Worm (Caenorhabditis elegans): ENCODE measurements around the gene ZK795.3.
A peak's percentile ranks its signal among the peaks of the same experiment; 100 is the strongest.

The ZK795.3 gene

ce11 chrIV:12585966-12586365 lies 26.8 kb downstream of the ZK795.3 start, which contains the start of gene K08E7.8:
Gene K08E7.8, minus strand, starts transcription at chrIV:12586066.
- TF ChIP-seq nhr-102 (tag; optimal IDR thresholded peaks at IDR 0.05), result no peak
- no peak for TF ChIP-seq madf-9 (GFP tag; conservative IDR thresholded peaks at IDR 0.05)
- no peak for TF ChIP-seq egl-43 (GFP tag; IDR thresholded peaks at IDR 0.05)
- no peak for TF ChIP-seq lsy-2 (tag; optimal IDR thresholded peaks at IDR 0.05)
- no peak for TF ChIP-seq lin-39 (tag; optimal IDR thresholded peaks at IDR 0.05)
- no peak for TF ChIP-seq dmd-8 (GFP tag; IDR thresholded peaks at IDR 0.05)
- TF ChIP-seq F37D6.2 (tag; optimal IDR thresholded peaks at IDR 0.05), result no peak
- TF ChIP-seq jun-1 (tag; optimal IDR thresholded peaks at IDR 0.05), result no peak
- TF ChIP-seq tra-1 (GFP tag; IDR thresholded peaks at IDR 0.05), result no peak
- TF ChIP-seq nhr-25 (tag; optimal IDR thresholded peaks at IDR 0.05; ENCODE audit: borderline replicate concordance, insufficient read depth), result no peak
- no peak for TF ChIP-seq F44E2.7 (GFP tag; IDR thresholded peaks at IDR 0.05)
- no peak for TF ChIP-seq zip-2 (tag; optimal IDR thresholded peaks at IDR 0.05)
- no peak for TF ChIP-seq mdl-1 (tag; optimal IDR thresholded peaks at IDR 0.05)
- TF ChIP-seq ceh-82 (tag; optimal IDR thresholded peaks at IDR 0.05), result no peak
- no peak for TF ChIP-seq dpl-1 (GFP tag; optimal IDR thresholded peaks at IDR 0.05)
- no peak for TF ChIP-seq ceh-28 (tag; optimal IDR thresholded peaks at IDR 0.05)
- TF ChIP-seq daf-8 (GFP tag; IDR thresholded peaks at IDR 0.05), result no peak

ce11 chrIV:12590373-12590772 lies 31.2 kb downstream of the ZK795.3 start, which contains the start of gene cul-6:
Gene cul-6, minus strand, starts transcription at chrIV:12590451.
- TF ChIP-seq lir-3 (tag; optimal IDR thresholded peaks at IDR 0.05), result no peak
- TF ChIP-seq tra-1 (GFP tag; IDR thresholded peaks at IDR 0.05), result no peak
- TF ChIP-seq daf-19 (GFP tag; conservative IDR thresholded peaks at IDR 0.05), result no peak
- TF ChIP-seq ZK337.2 (GFP tag; IDR thresholded peaks at IDR 0.05), result no peak
- TF ChIP-seq madf-5 (GFP tag; IDR thresholded peaks at IDR 0.05), result no peak
- TF ChIP-seq gei-8 (GFP tag; optimal IDR thresholded peaks at IDR 0.05), result no peak

DNA sequence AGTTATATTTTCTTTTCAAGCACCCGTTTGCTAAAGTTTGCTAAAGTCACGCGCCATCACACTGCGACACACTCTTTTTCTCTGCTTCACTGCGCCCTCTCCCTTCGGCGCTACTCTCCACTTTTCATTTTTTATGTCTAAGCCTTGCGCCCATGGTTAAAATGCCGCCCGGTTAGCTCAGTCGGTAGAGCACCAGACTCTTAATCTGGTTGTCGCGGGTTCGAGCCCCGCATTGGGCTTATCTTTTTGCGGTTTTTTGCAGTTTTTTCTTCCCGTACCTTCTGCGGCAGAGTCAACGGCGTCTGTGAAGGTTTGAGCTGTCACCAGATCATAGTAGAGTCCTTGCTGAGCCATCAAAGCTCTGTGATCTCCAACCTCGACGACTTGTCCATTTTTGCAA lies 35.4 kb downstream of the ZK795.3 start:
- TF ChIP-seq D1046.2 (GFP tag; IDR thresholded peaks at IDR 0.05) (peak; percentile 90), ama-1 (optimal IDR thresholded peaks at IDR 0.05) (no peak), aha-1 (tag) (peak; percentile 99), unc-62 (GFP tag; optimal IDR thresholded peaks at IDR 0.05 in 1 of 2) (no peak), unc-62 (tag; optimal IDR thresholded peaks at IDR 0.05) (no peak), lin-29 (GFP tag; IDR thresholded peaks at IDR 0.05) (peak; percentile 43; the same call in 1 of the 2 replicates), dmd-6 (GFP tag; IDR thresholded peaks at IDR 0.05) (peak; percentile 79), dpl-1 (GFP tag; optimal IDR thresholded peaks at IDR 0.05) (peak; percentile 38), Y105C5A.15 (GFP tag; IDR thresholded peaks at IDR 0.05) (peak; percentile 84; the same call in 1 of the 2 replicates), ceh-44 (GFP tag; IDR thresholded peaks at IDR 0.05) (peak; percentile 74; the same call in 1 of the 2 replicates), arid-1 (GFP tag; conservative IDR thresholded peaks at IDR 0.05) (peak; percentile 87), set-16 (GFP tag; IDR thresholded peaks at IDR 0.05) (peak; percentile 61), spr-1 (tag; optimal IDR thresholded peaks at IDR 0.05) (peak; percentile 66), nhr-42 (GFP tag; IDR thresholded peaks at IDR 0.05) (peak; percentile 65; the same call in 1 of the 2 replicates), nhr-10 (tag; optimal IDR thresholded peaks at IDR 0.05) (no peak), fkh-10 (GFP tag; optimal IDR thresholded peaks at IDR 0.05) (peak; percentile 26), rbr-2 (tag; optimal IDR thresholded peaks at IDR 0.05) (peak; percentile 83), lsy-2 (tag; optimal IDR thresholded peaks at IDR 0.05) (no peak), skn-1 (tag; optimal IDR thresholded peaks at IDR 0.05) (no peak), hlh-30 (tag; optimal IDR thresholded peaks at IDR 0.05; ENCODE audit: insufficient read depth) (peak; percentile 95), dmd-9 (GFP tag; IDR thresholded peaks at IDR 0.05) (peak; percentile 84), dve-1 (tag; optimal IDR thresholded peaks at IDR 0.05; ENCODE audit: insufficient read depth) (peak; percentile 56), attf-4 (tag; optimal IDR thresholded peaks at IDR 0.05) (no peak), ZK337.2 (GFP tag; IDR thresholded peaks at IDR 0.05) (peak; percentile 37; the same call in 1 of the 2 replicates), hif-1 (tag; optimal IDR thresholded peaks at IDR 0.05) (peak; percentile 4 to 86), F26F4.8 (GFP tag; conservative IDR thresholded peaks at IDR 0.05) (peak; percentile 79), spr-3 (GFP tag; optimal IDR thresholded peaks at IDR 0.05) (peak; percentile 74), hlh-11 (tag; optimal IDR thresholded peaks at IDR 0.05) (peak; percentile 68), ZK546.5 (tag; optimal IDR thresholded peaks at IDR 0.05) (no peak)

Measured in whole organism, L4 larva.